Worm (Caenorhabditis elegans): ENCODE results near the gene gcs-1.

Gene gcs-1

ce11 chrII:9057035-9057668, 19.1 kb upstream of the gcs-1 start, which contains the start of gene rpl-32 (continued):
- TF ChIP-seq php-3 (GFP tag; IDR thresholded peaks at IDR 0.05) (no peak), F37D6.2 (tag; optimal IDR thresholded peaks at IDR 0.05) (peak; percentile 14), jun-1 (tag; optimal IDR thresholded peaks at IDR 0.05) (no peak), madf-5 (GFP tag; IDR thresholded peaks at IDR 0.05) (no peak), fos-1 (tag; optimal IDR thresholded peaks at IDR 0.05) (no peak), mes-2 (tag; optimal IDR thresholded peaks at IDR 0.05; ENCODE audit: poor library complexity, severe bottlenecking) (peak; percentile 80), dve-1 (tag; optimal IDR thresholded peaks at IDR 0.05; ENCODE audit: insufficient read depth) (peak; percentile 86), dmd-8 (GFP tag; IDR thresholded peaks at IDR 0.05) (no peak), daf-8 (GFP tag; IDR thresholded peaks at IDR 0.05) (no peak), nhr-28 (tag; optimal IDR thresholded peaks at IDR 0.05) (peak; percentile 76), pha-4 (GFP tag; IDR thresholded peaks at IDR 0.05) (0 out of 2 replicates have a peak, but pooled peaks have one; percentile 26), pha-4 (tag; optimal IDR thresholded peaks at IDR 0.05) (peak; percentile 71), nhr-10 (tag; optimal IDR thresholded peaks at IDR 0.05) (no peak), lsy-2 (tag; optimal IDR thresholded peaks at IDR 0.05) (peak; percentile 6 to 90), hlh-11 (tag; optimal IDR thresholded peaks at IDR 0.05) (peak; percentile 76), Y48G9A.11 (GFP tag; IDR thresholded peaks at IDR 0.05) (no peak), nhr-6 (tag; optimal IDR thresholded peaks at IDR 0.05) (peak; percentile 81), pqm-1 (tag; optimal IDR thresholded peaks at IDR 0.05) (no peak), nhr-102 (tag; optimal IDR thresholded peaks at IDR 0.05) (peak; percentile 25), nhr-76 (tag; optimal IDR thresholded peaks at IDR 0.05) (no peak), nhr-111 (GFP tag; optimal IDR thresholded peaks at IDR 0.05) (no peak), daf-19 (GFP tag; conservative IDR thresholded peaks at IDR 0.05) (0 out of 2 replicates have a peak, but pooled peaks have one; percentile 17), D1046.2 (GFP tag; IDR thresholded peaks at IDR 0.05) (no peak), vab-7 (GFP tag; IDR thresholded peaks at IDR 0.05) (no peak; the same call in 1 of the 2 replicates), lin-39 (tag; optimal IDR thresholded peaks at IDR 0.05) (no peak), nhr-11 (tag; optimal IDR thresholded peaks at IDR 0.05) (peak; percentile 81), lin-13 (GFP tag; optimal IDR thresholded peaks at IDR 0.05) (peak; percentile 70), F26F4.8 (GFP tag; conservative IDR thresholded peaks at IDR 0.05) (no peak), F10B5.3 (tag; optimal IDR thresholded peaks at IDR 0.05) (no peak), dmd-6 (GFP tag; IDR thresholded peaks at IDR 0.05) (peak; percentile 50), nhr-42 (GFP tag; IDR thresholded peaks at IDR 0.05) (no peak), nhr-237 (tag; optimal IDR thresholded peaks at IDR 0.05) (no peak), dmd-9 (GFP tag; IDR thresholded peaks at IDR 0.05) (no peak), snpc-1.2 (GFP tag; IDR thresholded peaks at IDR 0.05) (no peak), mxl-2 (GFP tag; conservative IDR thresholded peaks at IDR 0.05) (no peak), ama-1 (optimal IDR thresholded peaks at IDR 0.05) (peak; percentile 17), unc-130 (GFP tag; optimal IDR thresholded peaks at IDR 0.05) (peak; percentile 66), zfp-2 (tag; optimal IDR thresholded peaks at IDR 0.05) (no peak), unc-39 (tag; optimal IDR thresholded peaks at IDR 0.05) (no peak), nhr-77 (tag; optimal IDR thresholded peaks at IDR 0.05) (peak; percentile 94), daf-12 (tag; optimal IDR thresholded peaks at IDR 0.05) (no peak), hlh-30 (tag; optimal IDR thresholded peaks at IDR 0.05; ENCODE audit: insufficient read depth) (peak; percentile 76), dpl-1 (GFP tag; optimal IDR thresholded peaks at IDR 0.05) (peak; percentile 71), attf-4 (tag; optimal IDR thresholded peaks at IDR 0.05) (no peak), ztf-7 (tag; optimal IDR thresholded peaks at IDR 0.05) (no peak), zag-1 (tag; optimal IDR thresholded peaks at IDR 0.05) (no peak), madf-9 (GFP tag; conservative IDR thresholded peaks at IDR 0.05) (no peak), Y105C5A.15 (GFP tag; IDR thresholded peaks at IDR 0.05) (0 out of 2 replicates have a peak, but pooled peaks have one; percentile 6), ceh-32 (tag; optimal IDR thresholded peaks at IDR 0.05; ENCODE audit: poor library complexity) (no peak), lin-15B (tag; optimal IDR thresholded peaks at IDR 0.05) (peak; percentile 32), hif-1 (tag; optimal IDR thresholded peaks at IDR 0.05) (peak in 1 of 2 experiments; percentile 70)

Data from whole organism, L4 larva.